Fruit fly (Drosophila melanogaster): ENCODE measurements around the gene Myo61F.

The Myo61F gene

dm6 chr3L:1368201-1368617 is 49.9 kb downstream of the Myo61F start (continued):
- peak; percentile 80 for TF ChIP-seq cwo (GFP tag; optimal IDR thresholded peaks at IDR 0.05)
- peak; percentile 59; the same call in 1 of the 2 replicates for TF ChIP-seq dati (GFP tag; IDR thresholded peaks at IDR 0.05)
- TF ChIP-seq chn (GFP tag; optimal IDR thresholded peaks at IDR 0.05) = peak; percentile 77
- TF ChIP-seq chinmo (GFP tag; IDR thresholded peaks at IDR 0.05; ENCODE audit: partially characterized antibody) = peak; percentile 94
- peak; percentile 19 for TF ChIP-seq CG18476 (GFP tag; optimal IDR thresholded peaks at IDR 0.05)
- peak; percentile 77 for TF ChIP-seq Fer1 (GFP tag; optimal IDR thresholded peaks at IDR 0.05)
- TF ChIP-seq gcm (GFP tag; optimal IDR thresholded peaks at IDR 0.05) = peak; percentile 20
- TF ChIP-seq CG7987 (GFP tag; optimal IDR thresholded peaks at IDR 0.05) = no peak
- peak; percentile 82 for TF ChIP-seq CG9215 (GFP tag; IDR thresholded peaks at IDR 0.05)
- TF ChIP-seq repo (GFP tag; optimal IDR thresholded peaks at IDR 0.05) = peak; percentile 56
- peak; percentile 60 for TF ChIP-seq disco-r (GFP tag; optimal IDR thresholded peaks at IDR 0.05)
- TF ChIP-seq corto (GFP tag; optimal IDR thresholded peaks at IDR 0.05) = no peak
- TF ChIP-seq Jarid2 (GFP tag; optimal IDR thresholded peaks at IDR 0.05) = peak; percentile 48
- no peak for TF ChIP-seq Hmx (GFP tag; optimal IDR thresholded peaks at IDR 0.05)
- TF ChIP-seq dpn (GFP tag; optimal IDR thresholded peaks at IDR 0.05) = peak; percentile 79 to 84
- peak; percentile 78 for TF ChIP-seq pum (GFP tag; optimal IDR thresholded peaks at IDR 0.05)
- TF ChIP-seq Lim3 (GFP tag; IDR thresholded peaks at IDR 0.05) = no peak
- no peak for TF ChIP-seq kni (GFP tag; optimal IDR thresholded peaks at IDR 0.05)
- no peak for TF ChIP-seq lov (optimal IDR thresholded peaks at IDR 0.05)
- TF ChIP-seq lov (GFP tag; IDR thresholded peaks at IDR 0.05) = peak; percentile 91
- TF ChIP-seq CG4820 (GFP tag; optimal IDR thresholded peaks at IDR 0.05) = peak; percentile 77
- TF ChIP-seq pros (GFP tag; optimal IDR thresholded peaks at IDR 0.05) = no peak
- TF ChIP-seq CG13296 (GFP tag; optimal IDR thresholded peaks at IDR 0.05) = peak; percentile 61
- no peak for TF ChIP-seq knrl (GFP tag; IDR thresholded peaks at IDR 0.05; ENCODE audit: partially characterized antibody)
- 0 out of 2 replicates have a peak, but pooled peaks have one; percentile 27 for TF ChIP-seq Dref (GFP tag; IDR thresholded peaks at IDR 0.05)
- TF ChIP-seq sens-2 (GFP tag; IDR thresholded peaks at IDR 0.05) = peak; percentile 57
- TF ChIP-seq schlank (tag; optimal IDR thresholded peaks at IDR 0.05) = peak; percentile 19
- TF ChIP-seq zf30C (GFP tag; optimal IDR thresholded peaks at IDR 0.05) = no peak
- TF ChIP-seq Adf1 (GFP tag; IDR thresholded peaks at IDR 0.05) = peak; percentile 64
- peak; percentile 57 for TF ChIP-seq eyg (GFP tag; optimal IDR thresholded peaks at IDR 0.05)
- peak; percentile 69 for TF ChIP-seq CG12391 (tag; optimal IDR thresholded peaks at IDR 0.05)
- TF ChIP-seq rib (GFP tag; IDR thresholded peaks at IDR 0.05) = peak; percentile 82
- peak; percentile 75 for TF ChIP-seq jumu (GFP tag; optimal IDR thresholded peaks at IDR 0.05)
- TF ChIP-seq CG2678 (tag; optimal IDR thresholded peaks at IDR 0.05) = peak; percentile 83
- no peak for TF ChIP-seq Hr39 (optimal IDR thresholded peaks at IDR 0.05)
- no peak for TF ChIP-seq CG34224 (GFP tag; IDR thresholded peaks at IDR 0.05; ENCODE audit: partially characterized antibody)
- TF ChIP-seq Vsx1 (GFP tag; optimal IDR thresholded peaks at IDR 0.05) = no peak
- peak; percentile 66 for TF ChIP-seq NK7.1 (GFP tag; optimal IDR thresholded peaks at IDR 0.05)
- TF ChIP-seq CG42726 (GFP tag; IDR thresholded peaks at IDR 0.05; ENCODE audit: partially characterized antibody) = no peak
- peak; percentile 44 for TF ChIP-seq run (tag; optimal IDR thresholded peaks at IDR 0.05)
- peak; percentile 4 for TF ChIP-seq CG34376 (GFP tag; optimal IDR thresholded peaks at IDR 0.05)
- peak; percentile 57 for TF ChIP-seq E2f2 (GFP tag; IDR thresholded peaks at IDR 0.05)
- TF ChIP-seq fu2 (GFP tag; optimal IDR thresholded peaks at IDR 0.05) = no peak
- peak; percentile 97 for TF ChIP-seq zfh1 (GFP tag; IDR thresholded peaks at IDR 0.05)
- TF ChIP-seq Neu2 (GFP tag; optimal IDR thresholded peaks at IDR 0.05; ENCODE audit: borderline replicate concordance) = peak; percentile 56
- TF ChIP-seq CG17568 (GFP tag; optimal IDR thresholded peaks at IDR 0.05) = peak; percentile 39
- peak; percentile 81 for TF ChIP-seq Rx (GFP tag; IDR thresholded peaks at IDR 0.05)
- peak; percentile 38 for TF ChIP-seq tup (GFP tag; optimal IDR thresholded peaks at IDR 0.05)
- TF ChIP-seq CG31388 (GFP tag; optimal IDR thresholded peaks at IDR 0.05) = peak; percentile 49
- peak; percentile 80 for TF ChIP-seq Hsf (GFP tag; optimal IDR thresholded peaks at IDR 0.05)
- peak; percentile 80 for TF ChIP-seq Xbp1 (GFP tag; optimal IDR thresholded peaks at IDR 0.05)

Data from whole organism, embryonic.